Fruit fly (Drosophila melanogaster) whole organism, embryonic: Measurements from ENCODE around the gene CG13690.

ENCODE experiments used
- BEAF-32 ChIP-seq: fragments of 200-800 bp; sonication (Bioruptor generic); optimal IDR thresholded peaks from 3 replicates; lab custom pipeline; 2017; ENCODE audit warnings: missing biosample characterization, missing genetic modification characterization, mild to moderate bottlenecking, moderate library complexity, missing genetic modification reagents
- CG1024 ChIP-seq: fragments of 200-800 bp; sonication (Bioruptor generic); IDR thresholded peaks from 2 replicates; pipeline ENCODE4 v1.3.6; 2022; ENCODE audit warnings: missing biosample characterization, missing genetic modification characterization
- CG10654 ChIP-seq: fragments of 200-800 bp; sonication (Bioruptor generic); optimal IDR thresholded peaks from 2 replicates; lab custom pipeline; 2016; ENCODE audit warnings: missing biosample characterization, missing genetic modification characterization
- CG13287 ChIP-seq: fragments of 200-800 bp; sonication (Bioruptor generic); IDR thresholded peaks from 2 replicates; pipeline ENCODE4 v1.3.6; 2022; ENCODE audit warnings: missing biosample characterization, missing genetic modification characterization; ENCODE audit not compliant: partially characterized antibody
- CG13624 ChIP-seq: fragments of 200-800 bp; sonication (Bioruptor generic); optimal IDR thresholded peaks from 2 replicates; lab custom pipeline; 2016; ENCODE audit warnings: missing biosample characterization, missing genetic modification characterization
- CG14014 ChIP-seq: fragments of 200-800 bp; sonication (Bioruptor generic); IDR thresholded peaks from 2 replicates; pipeline ENCODE4 v1.3.6; 2022; ENCODE audit warnings: missing biosample characterization, missing genetic modification characterization
- CG15514 ChIP-seq: fragments of 200-800 bp; sonication (Bioruptor generic); optimal IDR thresholded peaks from 3 replicates; lab custom pipeline; 2017; ENCODE audit warnings: missing biosample characterization, missing genetic modification characterization, mild to moderate bottlenecking, moderate library complexity, missing genetic modification reagents
- CG15601 ChIP-seq: fragments of 200-800 bp; sonication (Bioruptor generic); optimal IDR thresholded peaks from 3 replicates; lab custom pipeline; 2019; ENCODE audit warnings: missing biosample characterization, mild to moderate bottlenecking, missing genetic modification characterization, moderate library complexity
- CG15696 ChIP-seq: fragments of 200-800 bp; sonication (Bioruptor generic); optimal IDR thresholded peaks from 2 replicates; lab custom pipeline; 2019; ENCODE audit warnings: missing biosample characterization, mild to moderate bottlenecking, missing genetic modification characterization, moderate library complexity
- CG16863 ChIP-seq: fragments of 200-800 bp; sonication (Bioruptor generic); optimal IDR thresholded peaks from 3 replicates; lab custom pipeline; 2016; ENCODE audit warnings: missing biosample characterization, missing genetic modification characterization
- CG17361 ChIP-seq: fragments of 200-800 bp; sonication (Bioruptor generic); IDR thresholded peaks from 3 replicates; pipeline ENCODE4 v1.3.6; 2022; ENCODE audit warnings: missing biosample characterization, missing genetic modification characterization
- CG18764 ChIP-seq: fragments of 200-800 bp; sonication (Bioruptor generic); optimal IDR thresholded peaks from 3 replicates; lab custom pipeline; 2016; ENCODE audit warnings: missing biosample characterization, missing genetic modification characterization
- CG31224 ChIP-seq: fragments of 200-800 bp; sonication (Bioruptor generic); IDR thresholded peaks from 2 replicates; pipeline ENCODE4 v1.3.6; 2022; ENCODE audit warnings: missing biosample characterization, missing genetic modification characterization
- CG3281 ChIP-seq: fragments of 200-800 bp; sonication (Bioruptor generic); optimal IDR thresholded peaks from 3 replicates; lab custom pipeline; 2017; ENCODE audit warnings: missing biosample characterization, mild to moderate bottlenecking, missing genetic modification characterization
- CG3407 ChIP-seq: fragments of 200-800 bp; sonication (Bioruptor generic); optimal IDR thresholded peaks from 2 replicates; lab custom pipeline; 2018; ENCODE audit warnings: missing biosample characterization, mild to moderate bottlenecking, missing genetic modification characterization
- CG3838 ChIP-seq: fragments of 200-800 bp; sonication (Bioruptor generic); optimal IDR thresholded peaks from 3 replicates; lab custom pipeline; 2016; ENCODE audit warnings: missing biosample characterization, missing genetic modification characterization
- CG5180 ChIP-seq: fragments of 200-800 bp; sonication (Bioruptor generic); optimal IDR thresholded peaks from 3 replicates; lab custom pipeline; 2017; ENCODE audit warnings: missing biosample characterization, missing genetic modification characterization, mild to moderate bottlenecking, moderate library complexity, missing genetic modification reagents
- CG5953 ChIP-seq: fragments of 200-800 bp; sonication (Bioruptor generic); IDR thresholded peaks from 2 replicates; pipeline ENCODE4 v1.3.6; 2022; ENCODE audit warnings: missing biosample characterization, missing genetic modification characterization
- CG6765 ChIP-seq: fragments of 200-800 bp; sonication (Bioruptor generic); optimal IDR thresholded peaks from 3 replicates; lab custom pipeline; 2017; ENCODE audit warnings: missing biosample characterization, mild to moderate bottlenecking, missing genetic modification characterization
- CG8089 ChIP-seq: fragments of 200-800 bp; sonication (Bioruptor generic); optimal IDR thresholded peaks from 3 replicates; lab custom pipeline; 2016; ENCODE audit warnings: missing biosample characterization, missing genetic modification characterization
- Camta ChIP-seq: fragments of 200-800 bp; sonication (Bioruptor generic); optimal IDR thresholded peaks from 2 replicates; lab custom pipeline; 2016; ENCODE audit warnings: missing biosample characterization, missing genetic modification characterization
- Deaf1 ChIP-seq: fragments of 200-800 bp; optimal IDR thresholded peaks from 3 replicates; lab custom pipeline; 2019; ENCODE audit warnings: missing biosample characterization, mild to moderate bottlenecking, missing genetic modification characterization, moderate library complexity
- Dp ChIP-seq: fragments of 200-800 bp; sonication (Bioruptor generic); optimal IDR thresholded peaks from 2 replicates; lab custom pipeline; 2018; ENCODE audit warnings: missing biosample characterization, mild to moderate bottlenecking, missing genetic modification characterization, moderate library complexity
- Fer1 ChIP-seq: fragments of 200-800 bp; sonication (Bioruptor generic); optimal IDR thresholded peaks from 2 replicates; lab custom pipeline; 2017; ENCODE audit warnings: missing biosample characterization, mild to moderate bottlenecking, missing genetic modification characterization
- GATAe ChIP-seq: fragments of 200-800 bp; sonication (Bioruptor generic); conservative IDR thresholded peaks from 2 replicates; pipeline ENCODE4 v1.3.6; 2022; ENCODE audit warnings: missing biosample characterization, missing genetic modification characterization
- Hand ChIP-seq: fragments of 200-800 bp; sonication (Bioruptor generic); optimal IDR thresholded peaks from 2 replicates; lab custom pipeline; 2017; ENCODE audit warnings: mild to moderate bottlenecking, missing biosample characterization, missing genetic modification reagents, missing genetic modification characterization
- Six4 ChIP-seq: fragments of 200-800 bp; sonication (Bioruptor generic); optimal IDR thresholded peaks from 2 replicates; lab custom pipeline; 2016; ENCODE audit warnings: missing biosample characterization, missing genetic modification characterization
- Sry-β ChIP-seq: fragments of 200-800 bp; sonication (Bioruptor generic); optimal IDR thresholded peaks from 2 replicates; lab custom pipeline; 2018; ENCODE audit warnings: missing biosample characterization, mild to moderate bottlenecking, missing genetic modification characterization, moderate library complexity
- TFAM ChIP-seq: fragments of 200-800 bp; sonication (Bioruptor generic); optimal IDR thresholded peaks from 2 replicates; lab custom pipeline; 2017; ENCODE audit warnings: missing biosample characterization, missing genetic modification characterization, inconsistent platforms
- Usf ChIP-seq: fragments of 200-800 bp; sonication (Bioruptor generic); optimal IDR thresholded peaks from 2 replicates; lab custom pipeline; 2017; ENCODE audit warnings: missing genotype, missing biosample characterization, missing genetic modification characterization
- amos ChIP-seq: fragments of 200-800 bp; sonication (Bioruptor generic); IDR thresholded peaks from 2 replicates; pipeline ENCODE4 v1.3.6; 2022; ENCODE audit warnings: missing biosample characterization, missing genetic modification characterization; ENCODE audit not compliant: partially characterized antibody
- croc ChIP-seq: fragments of 200-800 bp; sonication (Bioruptor generic); conservative IDR thresholded peaks from 3 replicates; pipeline ENCODE4 v1.3.6; 2022; ENCODE audit warnings: missing biosample characterization, missing genetic modification characterization
- dmrt11E ChIP-seq: fragments of 200-800 bp; sonication (Bioruptor generic); optimal IDR thresholded peaks from 3 replicates; lab custom pipeline; 2018; ENCODE audit warnings: missing biosample characterization, mild to moderate bottlenecking, missing genetic modification characterization, moderate library complexity
- esg ChIP-seq: fragments of 200-800 bp; sonication (Bioruptor generic); conservative IDR thresholded peaks from 2 replicates; pipeline ENCODE4 v1.3.6; 2022; ENCODE audit warnings: missing biosample characterization, missing genetic modification characterization
- gem ChIP-seq: fragments of 200-800 bp; sonication (Bioruptor generic); optimal IDR thresholded peaks from 2 replicates; lab custom pipeline; 2019; ENCODE audit warnings: missing biosample characterization, mild to moderate bottlenecking, missing genetic modification characterization, moderate library complexity
- hkb ChIP-seq, 2 experiments: fragments of 200-800 bp in 1 of 2; fragments of >200 bp in 1 of 2; sonication (Bioruptor generic) in 1 of 2; IDR thresholded peaks in 1 of 2; optimal IDR thresholded peaks in 1 of 2; 2 replicates each; pipeline versions ENCODE4 v1.3.6 to Lab custom; 2017 to 2022; ENCODE audit warnings: missing biosample characterization in 1 of 2, missing genetic modification characterization in 1 of 2
- nom ChIP-seq: fragments of 200-800 bp; sonication (Bioruptor generic); optimal IDR thresholded peaks from 2 replicates; lab custom pipeline; 2017; ENCODE audit warnings: missing biosample characterization, missing genetic modification characterization, mild to moderate bottlenecking, moderate library complexity, missing genetic modification reagents
- odd ChIP-seq: fragments of 200-800 bp; sonication (Bioruptor generic); optimal IDR thresholded peaks from 2 replicates; lab custom pipeline; 2017; ENCODE audit warnings: missing biosample characterization, mild to moderate bottlenecking, missing genetic modification characterization
- org-1 ChIP-seq: fragments of 200-800 bp; sonication (Bioruptor generic); optimal IDR thresholded peaks from 2 replicates; lab custom pipeline; 2017; ENCODE audit warnings: missing biosample characterization, missing genetic modification characterization
- pfk ChIP-seq: fragments of 200-800 bp; sonication (Bioruptor generic); optimal IDR thresholded peaks from 2 replicates; lab custom pipeline; 2018; ENCODE audit warnings: missing biosample characterization, mild to moderate bottlenecking, missing genetic modification characterization, moderate library complexity
- pros ChIP-seq: fragments of 200-800 bp; sonication (Bioruptor generic); optimal IDR thresholded peaks from 3 replicates; lab custom pipeline; 2019; ENCODE audit warnings: missing biosample characterization, mild to moderate bottlenecking, missing genetic modification characterization, moderate library complexity
- pum ChIP-seq: fragments of 200-800 bp; sonication (Bioruptor generic); optimal IDR thresholded peaks from 2 replicates; lab custom pipeline; 2016; ENCODE audit warnings: missing biosample characterization, missing genetic modification characterization
- pzg ChIP-seq: fragments of 200-800 bp; sonication (Bioruptor generic); optimal IDR thresholded peaks from 3 replicates; lab custom pipeline; 2018; ENCODE audit warnings: missing biosample characterization, mild to moderate bottlenecking, missing genetic modification characterization, moderate library complexity
- slbo ChIP-seq: fragments of 200-800 bp; sonication (Bioruptor generic); IDR thresholded peaks from 2 replicates; pipeline ENCODE4 v1.3.6; 2022; ENCODE audit warnings: missing biosample characterization, missing genetic modification characterization
- stwl ChIP-seq: fragments of 200-800 bp; sonication (Bioruptor generic); optimal IDR thresholded peaks from 3 replicates; lab custom pipeline; 2018; ENCODE audit warnings: missing biosample characterization, mild to moderate bottlenecking, missing genetic modification characterization, moderate library complexity
- vnd ChIP-seq: fragments of 200-800 bp; sonication (Bioruptor generic); IDR thresholded peaks from 3 replicates; pipeline ENCODE4 v1.3.6; 2022; ENCODE audit warnings: missing biosample characterization, missing genetic modification characterization; ENCODE audit not compliant: partially characterized antibody
- yki ChIP-seq: fragments of >200 bp; optimal IDR thresholded peaks from 3 replicates; lab custom pipeline; 2018
- zen2 ChIP-seq: fragments of 200-800 bp; sonication (Bioruptor generic); IDR thresholded peaks from 3 replicates; pipeline ENCODE4 v1.3.6; 2022; ENCODE audit warnings: missing biosample characterization, missing genetic modification characterization; ENCODE audit not compliant: partially characterized antibody

CG13690 gene

dm6 chr2L:403627-404575, 15.6 kb downstream of the CG13690 start, which contains the start of gene Polr1B:
Gene Polr1B, plus strand, starts transcription at chr2L:404285.
- TF ChIP-seq Dp (GFP tag; lab: Kevin White, UChicago) (peak; percentile 94), Six4 (GFP tag; lab: Kevin White, UChicago) (no peak), pros (GFP tag; lab: Kevin White, UChicago) (no peak), esg (no peak), CG14014 (GFP tag; lab: Robert Waterston, UW) (no peak), amos (GFP tag; lab: Robert Waterston, UW) (peak; percentile 64), vnd (no peak), nom (no peak), pum (GFP tag; lab: Kevin White, UChicago) (no peak), CG3407 (GFP tag; lab: Kevin White, UChicago) (no peak), CG8089 (GFP tag; lab: Kevin White, UChicago) (no peak), BEAF-32 (GFP tag; lab: Kevin White, UChicago) (peak; percentile 69), Fer1 (GFP tag; lab: Kevin White, UChicago) (peak; percentile 41), CG6765 (no peak), CG13624 (GFP tag; lab: Kevin White, UChicago) (no peak), zen2 (GFP tag; lab: Robert Waterston, UW) (no peak), pfk (GFP tag; lab: Kevin White, UChicago) (no peak), Camta (no peak), dmrt11E (tag; lab: Kevin White, UChicago) (no peak), slbo (GFP tag; lab: Robert Waterston, UW) (no peak), Sry-β (GFP tag; lab: Kevin White, UChicago) (peak; percentile 88), CG3281 (GFP tag; lab: Kevin White, UChicago) (no peak), CG1024 (GFP tag; lab: Robert Waterston, UW) (no peak), pzg (GFP tag; lab: Kevin White, UChicago) (peak; percentile 74), yki (lab: Kevin White, UChicago) (no peak), stwl (tag; lab: Kevin White, UChicago) (peak; percentile 27), hkb (optimal IDR thresholded peaks at IDR 0.05; lab: Kevin White, UChicago) (no peak), hkb (GFP tag; IDR thresholded peaks at IDR 0.05; lab: Robert Waterston, UW) (no peak), Usf (GFP tag; lab: Kevin White, UChicago) (no peak), gem (tag; lab: Kevin White, UChicago) (no peak), CG31224 (GFP tag; lab: Robert Waterston, UW) (no peak), odd (GFP tag; lab: Kevin White, UChicago) (no peak), CG5180 (GFP tag; lab: Kevin White, UChicago) (peak; percentile 91), CG10654 (GFP tag; lab: Kevin White, UChicago) (no peak), Hand (GFP tag; lab: Kevin White, UChicago) (no peak), CG5953 (GFP tag; lab: Robert Waterston, UW) (no peak), org-1 (GFP tag; lab: Kevin White, UChicago) (no peak), Deaf1 (tag; lab: Kevin White, UChicago) (no peak), CG16863 (GFP tag; lab: Kevin White, UChicago) (no peak), GATAe (no peak), croc (GFP tag; lab: Robert Waterston, UW) (no peak), CG15514 (GFP tag; lab: Kevin White, UChicago) (peak; percentile 100), CG15601 (peak; percentile 41), CG15696 (no peak), CG3838 (no peak), TFAM (GFP tag; lab: Kevin White, UChicago) (no peak), CG17361 (GFP tag; lab: Robert Waterston, UW) (no peak; the same call in 2 of the 3 replicates), CG18764 (GFP tag; lab: Kevin White, UChicago) (no peak), CG13287 (GFP tag; lab: Robert Waterston, UW) (peak; percentile 71)
